Fruit fly (Drosophila melanogaster) Kc167 (cell line): ENCODE measurements around the gene CG32107.

Experiments
- Myc ChIP-seq: fragments of >200 bp; optimal IDR thresholded peaks from 2 replicates; lab custom pipeline; 2017; ENCODE audit warnings: missing external identifiers
- Sin3A ChIP-seq: fragments of >200 bp; optimal IDR thresholded peaks from 2 replicates; lab custom pipeline; 2018; ENCODE audit warnings: missing external identifiers
- h ChIP-seq: fragments of >200 bp; optimal IDR thresholded peaks from 3 replicates; lab custom pipeline; 2018; ENCODE audit warnings: missing external identifiers
- insv ChIP-seq: fragments of >200 bp; optimal IDR thresholded peaks from 3 replicates; lab custom pipeline; 2018; ENCODE audit warnings: missing external identifiers
- psq ChIP-seq: fragments of >200 bp; optimal IDR thresholded peaks from 2 replicates; lab custom pipeline; 2017; ENCODE audit warnings: missing external identifiers
- ttk ChIP-seq: sonication (Bioruptor generic); optimal IDR thresholded peaks from 2 replicates; lab custom pipeline; 2017; ENCODE audit warnings: missing external identifiers

- TF ChIP-seq h (lab: Kevin White, UChicago) = no peak
- no peak for TF ChIP-seq Sin3A (lab: Kevin White, UChicago)
- no peak for TF ChIP-seq psq
- TF ChIP-seq ttk = no peak
- no peak for TF ChIP-seq insv (lab: Kevin White, UChicago)
- no peak for TF ChIP-seq Myc
Measured at dm6 chr3L:12862820-12863219, 1.7 kb upstream of the CG32107 start, which contains the start of gene CG10943.
